Worm (Caenorhabditis elegans) whole organism, young adult: ENCODE results near the gene far-4.

ENCODE experiments used
- B0035.1 ChIP-seq: sonication (generic microtip); optimal IDR thresholded peaks from 2 replicates; lab custom pipeline; 2016; ENCODE audit warnings: missing genetic modification characterization, mild to moderate bottlenecking, missing compliant biosample characterization, missing genotype, missing genetic modification reagents
- C06A6.2 ChIP-seq: fragments of 200-800 bp; sonication (Bioruptor generic); conservative IDR thresholded peaks from 2 replicates; pipeline ENCODE4 v1.3.6; 2022; ENCODE audit warnings: missing genetic modification characterization, missing compliant biosample characterization
- D2030.7 ChIP-seq: fragments of 200-800 bp; sonication (Bioruptor generic); IDR thresholded peaks from 2 replicates; pipeline ENCODE4 v1.3.6; 2022; ENCODE audit warnings: missing genetic modification reagents, missing genetic modification characterization, missing compliant biosample characterization
- F10E7.11 ChIP-seq: sonication (generic microtip); optimal IDR thresholded peaks from 2 replicates; lab custom pipeline; 2017; ENCODE audit warnings: mild to moderate bottlenecking, missing genetic modification characterization, moderate library complexity, missing compliant biosample characterization
- F37B4.10 ChIP-seq: fragments of 200-800 bp; sonication (Bioruptor generic); IDR thresholded peaks from 2 replicates; pipeline ENCODE4 v1.3.6; 2022; ENCODE audit warnings: missing genetic modification characterization, missing compliant biosample characterization
- F57A8.1 ChIP-seq: fragments of 200-800 bp; sonication (Bioruptor generic); optimal IDR thresholded peaks from 2 replicates; lab custom pipeline; 2018; ENCODE audit warnings: mild to moderate bottlenecking, missing genetic modification characterization, moderate library complexity, missing compliant biosample characterization
- K11D2.4 ChIP-seq: fragments of 200-800 bp; sonication (Bioruptor generic); IDR thresholded peaks from 2 replicates; pipeline ENCODE4 v1.3.6; 2022; ENCODE audit warnings: missing genetic modification reagents, missing genetic modification characterization, missing compliant biosample characterization
- T26A5.8 ChIP-seq: sonication (generic microtip); optimal IDR thresholded peaks from 2 replicates; lab custom pipeline; 2016; ENCODE audit warnings: missing genetic modification characterization, missing compliant biosample characterization
- Y56A3A.18 ChIP-seq: fragments of 200-800 bp; sonication (Bioruptor generic); IDR thresholded peaks from 2 replicates; pipeline ENCODE4 v1.3.6; 2022; ENCODE audit warnings: missing genetic modification reagents, missing genetic modification characterization, missing compliant biosample characterization
- Y67H2A.10 ChIP-seq: fragments of 200-800 bp; sonication (Bioruptor generic); conservative IDR thresholded peaks from 2 replicates; pipeline ENCODE4 v1.3.6; 2022; ENCODE audit warnings: missing genetic modification reagents, missing genetic modification characterization, missing compliant biosample characterization
- aptf-2 ChIP-seq: fragments of 200-800 bp; sonication (Bioruptor generic); conservative IDR thresholded peaks from 2 replicates; pipeline ENCODE4 v1.3.6; 2022; ENCODE audit warnings: missing genetic modification reagents, missing genetic modification characterization, missing compliant biosample characterization
- aptf-3 ChIP-seq: fragments of 200-800 bp; sonication (Bioruptor generic); IDR thresholded peaks from 2 replicates; pipeline ENCODE4 v1.3.6; 2022; ENCODE audit warnings: missing genetic modification characterization, missing compliant biosample characterization
- athp-1 ChIP-seq: sonication (generic microtip); optimal IDR thresholded peaks from 2 replicates; lab custom pipeline; 2017; ENCODE audit warnings: mild to moderate bottlenecking, missing genetic modification characterization, missing compliant biosample characterization
- ccch-3 ChIP-seq: fragments of 200-800 bp; sonication (Bioruptor generic); optimal IDR thresholded peaks from 2 replicates; lab custom pipeline; 2018; ENCODE audit warnings: mild to moderate bottlenecking, missing genetic modification characterization, missing compliant biosample characterization
- ceh-100 ChIP-seq: fragments of 200-800 bp; sonication (Bioruptor generic); IDR thresholded peaks from 2 replicates; pipeline ENCODE4 v1.3.6; 2022; ENCODE audit warnings: missing genetic modification reagents, missing genetic modification characterization, missing compliant biosample characterization
- ceh-27 ChIP-seq: fragments of 200-800 bp; sonication (Bioruptor generic); optimal IDR thresholded peaks from 2 replicates; lab custom pipeline; 2018; ENCODE audit warnings: mild to moderate bottlenecking, missing genetic modification characterization, moderate library complexity, missing compliant biosample characterization
- ceh-58 ChIP-seq: fragments of 200-800 bp; sonication (Bioruptor generic); IDR thresholded peaks from 2 replicates; pipeline ENCODE4 v1.3.6; 2022; ENCODE audit warnings: missing genetic modification characterization, missing compliant biosample characterization
- ceh-91 ChIP-seq: fragments of 200-800 bp; sonication (Bioruptor generic); IDR thresholded peaks from 2 replicates; pipeline ENCODE4 v1.3.6; 2022; ENCODE audit warnings: missing genetic modification reagents, missing genetic modification characterization, missing compliant biosample characterization
- dox-1 ChIP-seq: fragments of 200-800 bp; sonication (Bioruptor generic); IDR thresholded peaks from 2 replicates; pipeline ENCODE4 v1.3.6; 2022; ENCODE audit warnings: missing genetic modification reagents, missing genetic modification characterization, missing compliant biosample characterization
- egl-18 ChIP-seq: fragments of 200-800 bp; sonication (Bioruptor generic); IDR thresholded peaks from 2 replicates; pipeline ENCODE4 v1.3.6; 2022; ENCODE audit warnings: missing genetic modification reagents, missing genetic modification characterization, missing compliant biosample characterization
- egrh-3 ChIP-seq: fragments of 200-800 bp; sonication (Bioruptor generic); IDR thresholded peaks from 2 replicates; pipeline ENCODE4 v1.3.6; 2022; ENCODE audit warnings: missing genetic modification reagents, missing genetic modification characterization, missing compliant biosample characterization
- ets-4 ChIP-seq: fragments of 200-800 bp; sonication (Bioruptor generic); optimal IDR thresholded peaks from 2 replicates; lab custom pipeline; 2018; ENCODE audit warnings: mild to moderate bottlenecking, missing genetic modification characterization, missing compliant biosample characterization
- hmg-20 ChIP-seq: fragments of 200-800 bp; sonication (Bioruptor generic); IDR thresholded peaks from 2 replicates; pipeline ENCODE4 v1.3.6; 2022; ENCODE audit warnings: missing genetic modification reagents, missing genetic modification characterization, missing compliant biosample characterization
- lag-1 ChIP-seq: fragments of 200-800 bp; sonication (Bioruptor generic); IDR thresholded peaks from 2 replicates; pipeline ENCODE4 v1.3.6; 2022; ENCODE audit warnings: missing genetic modification reagents, missing genetic modification characterization, missing compliant biosample characterization
- let-526 ChIP-seq: fragments of 200-800 bp; sonication (Bioruptor generic); IDR thresholded peaks from 2 replicates; pipeline ENCODE4 v1.3.6; 2022; ENCODE audit warnings: missing genetic modification reagents, missing genetic modification characterization, missing compliant biosample characterization
- let-607 ChIP-seq, 2 experiments: fragments of 200-800 bp in 1 of 2; sonication (Bioruptor generic) in 1 of 2; sonication (generic microtip) in 1 of 2; optimal IDR thresholded peaks; 2 replicates each; lab custom pipeline; 2016 to 2018; ENCODE audit warnings: mild to moderate bottlenecking in 2 of 2, missing compliant biosample characterization in 2 of 2, missing genetic modification characterization in 2 of 2, moderate library complexity in 2 of 2, missing genotype in 1 of 2
- lin-26 ChIP-seq: fragments of 200-800 bp; sonication (Bioruptor generic); IDR thresholded peaks from 2 replicates; pipeline ENCODE4 v1.3.6; 2022; ENCODE audit warnings: missing genetic modification reagents, missing genetic modification characterization, missing compliant biosample characterization
- lin-35 ChIP-seq, 3 experiments: fragments of 150-350 bp in 2 of 3; sonication (generic microtip) in 1 of 3; optimal IDR thresholded peaks; 2 replicates each; lab custom pipeline; 2014 to 2018; ENCODE audit warnings: missing biosample characterization in 3 of 3, missing genetic modification characterization in 3 of 3, missing genetic modification reagents in 3 of 3
- lsl-1 ChIP-seq: fragments of 200-800 bp; sonication (Bioruptor generic); optimal IDR thresholded peaks from 2 replicates; lab custom pipeline; 2018; ENCODE audit warnings: mild to moderate bottlenecking, missing genetic modification characterization, moderate library complexity, missing compliant biosample characterization
- lsy-27 ChIP-seq: sonication (generic microtip); optimal IDR thresholded peaks from 2 replicates; lab custom pipeline; 2017; ENCODE audit warnings: missing genetic modification characterization, mild to moderate bottlenecking, missing compliant biosample characterization, antibody characterized with exemption, missing genotype, borderline replicate concordance; ENCODE audit not compliant: insufficient read depth
- madf-10 ChIP-seq: sonication (generic microtip); optimal IDR thresholded peaks from 2 replicates; lab custom pipeline; 2016; ENCODE audit warnings: mild to moderate bottlenecking, missing genetic modification characterization, missing compliant biosample characterization
- madf-8 ChIP-seq: fragments of 200-800 bp; sonication (Bioruptor generic); conservative IDR thresholded peaks from 2 replicates; pipeline ENCODE4 v1.3.6; 2022; ENCODE audit warnings: missing genetic modification reagents, missing genetic modification characterization, missing compliant biosample characterization
- nfya-1 ChIP-seq: sonication (generic microtip); optimal IDR thresholded peaks from 2 replicates; lab custom pipeline; 2017; ENCODE audit warnings: antibody characterized with exemption, missing compliant biosample characterization, missing genetic modification characterization, borderline replicate concordance; ENCODE audit not compliant: insufficient read depth
- nfya-2 ChIP-seq: fragments of 200-800 bp; sonication (Bioruptor generic); IDR thresholded peaks from 2 replicates; pipeline ENCODE4 v1.3.6; 2022; ENCODE audit warnings: missing genetic modification reagents, missing genetic modification characterization, missing compliant biosample characterization
- nhr-179 ChIP-seq: sonication (generic microtip); optimal IDR thresholded peaks from 2 replicates; lab custom pipeline; 2016; ENCODE audit warnings: mild to moderate bottlenecking, missing genetic modification characterization, missing compliant biosample characterization
- rpc-1 ChIP-seq, 2 experiments: fragments of 150-350 bp in 1 of 2; sonication (generic microtip) in 1 of 2; optimal IDR thresholded peaks; 2 replicates each; lab custom pipeline; 2014 to 2018; ENCODE audit warnings: missing biosample characterization in 1 of 2, missing genetic modification characterization in 1 of 2, missing genetic modification reagents in 1 of 2, missing genotype in 1 of 2
- sea-2 ChIP-seq: fragments of 200-800 bp; sonication (Bioruptor generic); IDR thresholded peaks from 2 replicates; pipeline ENCODE4 v1.3.6; 2022; ENCODE audit warnings: missing genetic modification characterization, missing compliant biosample characterization
- snpc-3.4 ChIP-seq: sonication (generic microtip); optimal IDR thresholded peaks from 2 replicates; lab custom pipeline; 2017; ENCODE audit warnings: missing genetic modification characterization, mild to moderate bottlenecking, missing compliant biosample characterization, antibody characterized with exemption, moderate library complexity, missing genotype, missing genetic modification reagents
- snpc-4 ChIP-seq, 5 experiments: fragments of 150-350 bp in 1 of 5; sonication (generic microtip) in 4 of 5; optimal IDR thresholded peaks; 2 replicates each; lab custom pipeline; 2014 to 2018; ENCODE audit warnings: missing genetic modification characterization in 5 of 5, missing biosample characterization in 3 of 5, antibody characterized with exemption in 2 of 5, mild to moderate bottlenecking in 2 of 5, missing compliant biosample characterization in 2 of 5, missing genotype in 2 of 5, moderate library complexity in 2 of 5, missing genetic modification reagents in 1 of 5
- somi-1 ChIP-seq: fragments of 200-800 bp; sonication (Bioruptor generic); optimal IDR thresholded peaks from 2 replicates; lab custom pipeline; 2018; ENCODE audit warnings: mild to moderate bottlenecking, missing genetic modification characterization, missing compliant biosample characterization
- sptf-2 ChIP-seq: fragments of 200-800 bp; sonication (Bioruptor generic); optimal IDR thresholded peaks from 2 replicates; lab custom pipeline; 2018; ENCODE audit warnings: mild to moderate bottlenecking, missing genetic modification characterization, missing compliant biosample characterization
- tbx-9 ChIP-seq: sonication (generic microtip); optimal IDR thresholded peaks from 2 replicates; lab custom pipeline; 2016; ENCODE audit warnings: borderline replicate concordance, missing genetic modification characterization, inconsistent platforms, missing compliant biosample characterization
- zfh-2 ChIP-seq: fragments of 200-800 bp; sonication (Bioruptor generic); conservative IDR thresholded peaks from 2 replicates; pipeline ENCODE4 v1.3.6; 2022; ENCODE audit warnings: missing genetic modification reagents, missing genetic modification characterization, missing compliant biosample characterization
- ztf-18 ChIP-seq: sonication (generic microtip); optimal IDR thresholded peaks from 2 replicates; lab custom pipeline; 2016; ENCODE audit warnings: missing genotype, mild to moderate bottlenecking, missing genetic modification characterization, missing compliant biosample characterization
- ztf-22 ChIP-seq: fragments of 200-800 bp; sonication (Bioruptor generic); optimal IDR thresholded peaks from 2 replicates; lab custom pipeline; 2018; ENCODE audit warnings: mild to moderate bottlenecking, missing genetic modification characterization, moderate library complexity, missing compliant biosample characterization
- ztf-6 ChIP-seq: fragments of 200-800 bp; sonication (Bioruptor generic); IDR thresholded peaks from 2 replicates; pipeline ENCODE4 v1.3.6; 2022; ENCODE audit warnings: missing genetic modification reagents, missing genetic modification characterization, missing compliant biosample characterization

The far-4 gene

DNA sequence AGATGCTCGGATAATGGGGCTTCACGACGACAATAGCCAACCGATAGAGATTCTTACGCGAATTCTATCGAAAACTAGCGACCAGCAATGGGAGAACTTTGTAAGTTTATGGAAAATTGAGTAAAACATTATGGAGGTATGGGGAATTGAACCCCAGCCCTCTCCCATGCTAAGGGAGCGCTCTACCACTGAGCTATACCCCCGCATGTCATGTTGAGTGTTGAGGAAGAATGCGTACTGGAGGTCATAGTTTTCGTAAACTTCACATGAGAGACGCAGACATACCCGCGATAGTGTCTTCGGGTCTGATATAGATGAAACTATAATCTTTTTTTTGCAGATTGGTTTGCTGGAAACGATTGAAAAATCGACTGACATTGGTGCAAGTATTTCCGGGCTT, 3.9 kb upstream of the far-4 start (continued):
- TF ChIP-seq let-526, result 0 out of 2 replicates have a peak, but pooled peaks have one; percentile 44
- TF ChIP-seq sea-2 (GFP tag; lab: Robert Waterston, UW), result no peak
- no peak for TF ChIP-seq ceh-58
- TF ChIP-seq Y56A3A.18 (GFP tag; lab: Robert Waterston, UW), result peak; percentile 39; the same call in 1 of the 2 replicates
- no peak for TF ChIP-seq Y67H2A.10 (GFP tag; lab: Robert Waterston, UW)
- TF ChIP-seq madf-10 (tag; lab: Kevin White, UChicago), result peak; percentile 58
- no peak for TF ChIP-seq ccch-3
- TF ChIP-seq ztf-22, result no peak
- no peak for TF ChIP-seq madf-8 (GFP tag; lab: Robert Waterston, UW)
- no peak for TF ChIP-seq tbx-9 (tag; lab: Kevin White, UChicago)
- TF ChIP-seq somi-1, result peak; percentile 46
- no peak for TF ChIP-seq aptf-2 (GFP tag; lab: Robert Waterston, UW)
- no peak for TF ChIP-seq F37B4.10 (GFP tag; lab: Robert Waterston, UW)
- peak; percentile 68 for TF ChIP-seq ceh-100 (GFP tag; lab: Robert Waterston, UW)
- TF ChIP-seq aptf-3 (GFP tag; lab: Robert Waterston, UW), result 0 out of 2 replicates have a peak, but pooled peaks have one; percentile 13
- TF ChIP-seq hmg-20, result no peak; the same call in 1 of the 2 replicates
- TF ChIP-seq ets-4 (GFP tag; lab: Kevin White, UChicago), result no peak
- peak; percentile 92 for TF ChIP-seq snpc-3.4 (tag; lab: Kevin White, UChicago)
- TF ChIP-seq lin-35 (GFP tag; optimal IDR thresholded peaks at IDR 0.05; lab: Kevin White, UChicago), result peak in 1 of 3 experiments; percentile 56
- no peak for TF ChIP-seq C06A6.2 (GFP tag; lab: Robert Waterston, UW)
- peak; percentile 37 for TF ChIP-seq sptf-2 (GFP tag; lab: Kevin White, UChicago)
- peak; percentile 90 for TF ChIP-seq rpc-1 (optimal IDR thresholded peaks at IDR 0.05; lab: Kevin White, UChicago)
- TF ChIP-seq rpc-1 (tag; optimal IDR thresholded peaks at IDR 0.05; lab: Kevin White, UChicago), result peak; percentile 77
- no peak for TF ChIP-seq lsy-27
- no peak for TF ChIP-seq nfya-1 (tag; lab: Kevin White, UChicago)
- TF ChIP-seq egrh-3, result no peak
- no peak for TF ChIP-seq egl-18
- peak; percentile 17 for TF ChIP-seq B0035.1 (tag; lab: Kevin White, UChicago)
- 0 out of 2 replicates have a peak, but pooled peaks have one; percentile 28 for TF ChIP-seq ztf-6 (GFP tag; lab: Robert Waterston, UW)
- TF ChIP-seq K11D2.4, result no peak
- peak; percentile 37 for TF ChIP-seq ceh-27 (GFP tag; lab: Kevin White, UChicago)
- TF ChIP-seq lsl-1 (GFP tag; lab: Kevin White, UChicago), result peak; percentile 38
- peak; percentile 49 for TF ChIP-seq snpc-4 (GFP tag; optimal IDR thresholded peaks at IDR 0.05; lab: Kevin White, UChicago)
- peak in 3 of 4 experiments; percentile 52 to 73 (median 61) for TF ChIP-seq snpc-4 (tag; optimal IDR thresholded peaks at IDR 0.05; lab: Kevin White, UChicago)
- no peak for TF ChIP-seq nfya-2 (GFP tag; lab: Robert Waterston, UW)
- TF ChIP-seq F57A8.1 (GFP tag; lab: Kevin White, UChicago), result peak; percentile 38
- TF ChIP-seq D2030.7 (GFP tag; lab: Robert Waterston, UW), result peak; percentile 39; the same call in 1 of the 2 replicates
- no peak for TF ChIP-seq T26A5.8
- peak; percentile 62 for TF ChIP-seq ztf-18
- peak; percentile 10 to 55 for TF ChIP-seq let-607 (tag; optimal IDR thresholded peaks at IDR 0.05; lab: Kevin White, UChicago)
- no peak for TF ChIP-seq ceh-91
- TF ChIP-seq F10E7.11 (tag; lab: Kevin White, UChicago), result no peak
- TF ChIP-seq nhr-179, result peak; percentile 0
- 0 out of 2 replicates have a peak, but pooled peaks have one; percentile 36 for TF ChIP-seq zfh-2
- TF ChIP-seq athp-1 (tag; lab: Kevin White, UChicago), result peak; percentile 50
- peak; percentile 72; the same call in 1 of the 2 replicates for TF ChIP-seq dox-1 (GFP tag; lab: Robert Waterston, UW)
- TF ChIP-seq lin-26 (GFP tag; lab: Robert Waterston, UW), result peak; percentile 87
- no peak for TF ChIP-seq lag-1 (GFP tag; lab: Robert Waterston, UW)
